Worm (Caenorhabditis elegans) whole organism, L4 larva: ENCODE results near the gene F19G12.3.
A peak's percentile ranks its signal among the peaks of the same experiment; 100 is the strongest.

Experiments used
- aha-1 ChIP-seq: fragments of 150-350 bp; peaks from one replicate; lab custom pipeline; 2014; ENCODE audit warnings: missing biosample characterization, missing genetic modification characterization
- ceh-20 ChIP-seq: fragments of 200-800 bp; sonication (Bioruptor generic); IDR thresholded peaks from 2 replicates; pipeline ENCODE4 v1.3.6; 2022; ENCODE audit warnings: missing genetic modification reagents, missing genetic modification characterization, missing compliant biosample characterization
- ceh-28 ChIP-seq: fragments of 150-350 bp; optimal IDR thresholded peaks from 2 replicates; lab custom pipeline; 2014; ENCODE audit warnings: missing biosample characterization, missing genetic modification reagents, missing genetic modification characterization
- daf-16 ChIP-seq, 3 experiments: sonication (generic microtip); optimal IDR thresholded peaks; 2 replicates each; lab custom pipeline; 2016 to 2017; ENCODE audit warnings: missing genetic modification characterization in 3 of 3, missing genetic modification reagents in 3 of 3, mild to moderate bottlenecking in 2 of 3, missing compliant biosample characterization in 2 of 3, missing biosample characterization in 1 of 3, moderate library complexity in 1 of 3
- daf-8 ChIP-seq: fragments of 200-800 bp; sonication (Bioruptor generic); IDR thresholded peaks from 2 replicates; pipeline ENCODE4 v1.3.6; 2022; ENCODE audit warnings: missing genetic modification characterization, missing compliant biosample characterization
- dmd-6 ChIP-seq: fragments of 200-800 bp; sonication (Bioruptor generic); IDR thresholded peaks from 2 replicates; pipeline ENCODE4 v1.3.6; 2022; ENCODE audit warnings: missing genetic modification reagents, missing genetic modification characterization, missing compliant biosample characterization
- dmd-9 ChIP-seq: fragments of 200-800 bp; sonication (Bioruptor generic); IDR thresholded peaks from 2 replicates; pipeline ENCODE4 v1.3.6; 2022; ENCODE audit warnings: missing genetic modification reagents, missing genetic modification characterization, missing compliant biosample characterization
- dve-1 ChIP-seq: sonication (generic microtip); optimal IDR thresholded peaks from 2 replicates; lab custom pipeline; 2017; ENCODE audit warnings: antibody characterized with exemption, mild to moderate bottlenecking, missing genetic modification characterization, missing compliant biosample characterization; ENCODE audit not compliant: insufficient read depth
- fkh-10 ChIP-seq: fragments of 150-350 bp; optimal IDR thresholded peaks from 2 replicates; lab custom pipeline; 2014; ENCODE audit warnings: missing biosample characterization, missing genetic modification reagents, missing genetic modification characterization
- gei-8 ChIP-seq: fragments of 200-800 bp; sonication (Bioruptor generic); optimal IDR thresholded peaks from 2 replicates; lab custom pipeline; 2018; ENCODE audit warnings: mild to moderate bottlenecking, missing genetic modification characterization, missing compliant biosample characterization
- hlh-11 ChIP-seq: fragments of 200-800 bp; sonication (Bioruptor generic); optimal IDR thresholded peaks from 2 replicates; lab custom pipeline; 2018; ENCODE audit warnings: mild to moderate bottlenecking, missing genetic modification characterization, missing compliant biosample characterization
- hlh-30 ChIP-seq: sonication (generic microtip); optimal IDR thresholded peaks from 2 replicates; lab custom pipeline; 2017; ENCODE audit warnings: antibody characterized with exemption, mild to moderate bottlenecking, missing genetic modification characterization, missing compliant biosample characterization; ENCODE audit not compliant: insufficient read depth
- hmg-1.1 ChIP-seq: fragments of 200-800 bp; sonication (Bioruptor generic); IDR thresholded peaks from 2 replicates; pipeline ENCODE4 v1.3.6; 2022; ENCODE audit warnings: missing genetic modification reagents, missing genetic modification characterization, missing compliant biosample characterization
- lim-7 ChIP-seq: fragments of 200-800 bp; sonication (Bioruptor generic); IDR thresholded peaks from 2 replicates; pipeline ENCODE4 v1.3.6; 2022; ENCODE audit warnings: missing genetic modification characterization, missing compliant biosample characterization
- lin-15B ChIP-seq: fragments of 150-350 bp; sonication (generic microtip); optimal IDR thresholded peaks from 3 replicates; lab custom pipeline; 2014; ENCODE audit warnings: missing biosample characterization, missing genetic modification characterization
- lin-29 ChIP-seq: fragments of 200-800 bp; sonication (Bioruptor generic); IDR thresholded peaks from 2 replicates; pipeline ENCODE4 v1.3.6; 2022; ENCODE audit warnings: missing genetic modification reagents, missing genetic modification characterization, missing compliant biosample characterization
- lin-38 ChIP-seq: fragments of 200-800 bp; sonication (Bioruptor generic); IDR thresholded peaks from 2 replicates; pipeline ENCODE4 v1.3.6; 2022; ENCODE audit warnings: missing genetic modification reagents, missing genetic modification characterization, missing compliant biosample characterization
- lsy-2 ChIP-seq, 2 experiments: fragments of 150-350 bp in 1 of 2; sonication (generic microtip) in 1 of 2; optimal IDR thresholded peaks; 2 replicates each; lab custom pipeline; 2014 to 2017; ENCODE audit warnings: missing biosample characterization in 2 of 2, missing genetic modification characterization in 2 of 2
- madf-5 ChIP-seq, 2 experiments: fragments of 200-800 bp; sonication (Bioruptor generic); IDR thresholded peaks; 2 replicates each; pipeline ENCODE4 v1.3.6; 2022; ENCODE audit warnings: missing compliant biosample characterization in 2 of 2, missing genetic modification characterization in 2 of 2
- mdl-1 ChIP-seq, 2 experiments: fragments of 150-350 bp in 1 of 2; sonication (generic microtip) in 1 of 2; optimal IDR thresholded peaks; 2 replicates each; lab custom pipeline; 2014 to 2017; ENCODE audit warnings: missing biosample characterization in 2 of 2, missing genetic modification characterization in 2 of 2
- mep-1 ChIP-seq: fragments of 150-350 bp; sonication (generic microtip); optimal IDR thresholded peaks from 3 replicates; lab custom pipeline; 2014; ENCODE audit warnings: missing biosample characterization, missing genetic modification characterization
- mes-2 ChIP-seq: sonication (generic microtip); optimal IDR thresholded peaks from 2 replicates; lab custom pipeline; 2016; ENCODE audit warnings: missing genotype, mild to moderate bottlenecking, missing genetic modification characterization, missing compliant biosample characterization; ENCODE audit not compliant: poor library complexity, severe bottlenecking
- mxl-2 ChIP-seq: fragments of 200-800 bp; sonication (Bioruptor generic); conservative IDR thresholded peaks from 2 replicates; pipeline ENCODE4 v1.3.6; 2022; ENCODE audit warnings: missing genetic modification reagents, missing genetic modification characterization, missing compliant biosample characterization
- mxl-3 ChIP-seq: fragments of 200-800 bp; sonication (Bioruptor generic); optimal IDR thresholded peaks from 2 replicates; lab custom pipeline; 2018; ENCODE audit warnings: mild to moderate bottlenecking, missing genetic modification characterization, missing compliant biosample characterization
- nhr-102 ChIP-seq: sonication (generic microtip); optimal IDR thresholded peaks from 2 replicates; lab custom pipeline; 2016; ENCODE audit warnings: mild to moderate bottlenecking, missing genetic modification characterization, moderate library complexity, missing compliant biosample characterization
- nhr-11 ChIP-seq: fragments of 150-350 bp; optimal IDR thresholded peaks from 2 replicates; lab custom pipeline; 2014; ENCODE audit warnings: missing biosample characterization, missing genetic modification characterization
- nhr-111 ChIP-seq: fragments of 200-800 bp; sonication (Bioruptor generic); optimal IDR thresholded peaks from 2 replicates; lab custom pipeline; 2018; ENCODE audit warnings: mild to moderate bottlenecking, missing genetic modification characterization, missing compliant biosample characterization
- nhr-28 ChIP-seq: fragments of 150-350 bp; optimal IDR thresholded peaks from 2 replicates; lab custom pipeline; 2014; ENCODE audit warnings: missing biosample characterization, missing genetic modification characterization
- nhr-48 ChIP-seq: sonication (generic microtip); optimal IDR thresholded peaks from 2 replicates; lab custom pipeline; 2016; ENCODE audit warnings: mild to moderate bottlenecking, missing genetic modification characterization, missing compliant biosample characterization
- nhr-6 ChIP-seq: fragments of 150-350 bp; optimal IDR thresholded peaks from 2 replicates; lab custom pipeline; 2014; ENCODE audit warnings: missing biosample characterization, missing genetic modification characterization
- rbr-2 ChIP-seq: sonication (generic microtip); optimal IDR thresholded peaks from 2 replicates; lab custom pipeline; 2016; ENCODE audit warnings: missing genotype, missing genetic modification characterization, missing compliant biosample characterization
- saeg-2 ChIP-seq: fragments of 200-800 bp; sonication (Bioruptor generic); IDR thresholded peaks from 2 replicates; pipeline ENCODE4 v1.3.6; 2022; ENCODE audit warnings: missing genetic modification reagents, missing genetic modification characterization, missing compliant biosample characterization
- sdz-12 ChIP-seq: fragments of 200-800 bp; sonication (Bioruptor generic); optimal IDR thresholded peaks from 2 replicates; lab custom pipeline; 2018; ENCODE audit warnings: mild to moderate bottlenecking, missing genetic modification characterization, missing compliant biosample characterization
- skn-1 ChIP-seq: fragments of 150-350 bp; optimal IDR thresholded peaks from 2 replicates; lab custom pipeline; 2014; ENCODE audit warnings: missing biosample characterization, missing genetic modification characterization
- tra-1 ChIP-seq: fragments of 200-800 bp; sonication (Bioruptor generic); IDR thresholded peaks from 2 replicates; pipeline ENCODE4 v1.3.6; 2022; ENCODE audit warnings: missing genetic modification reagents, missing genetic modification characterization, missing compliant biosample characterization
- unc-62 ChIP-seq, 3 experiments: fragments of 150-350 bp in 1 of 3; sonication (generic microtip); optimal IDR thresholded peaks in 2 of 3; peaks in 1 of 3; 1 replicate in 1 of 3; 2 replicates in 2 of 3; lab custom pipeline; 2014 to 2017; ENCODE audit warnings: missing biosample characterization in 3 of 3, missing genetic modification characterization in 3 of 3, missing genetic modification reagents in 3 of 3, missing genotype in 1 of 3
- zip-2 ChIP-seq: fragments of 150-350 bp; optimal IDR thresholded peaks from 2 replicates; lab custom pipeline; 2014; ENCODE audit warnings: missing biosample characterization, missing genetic modification characterization
- ztf-11 ChIP-seq: fragments of 150-350 bp; optimal IDR thresholded peaks from 2 replicates; lab custom pipeline; 2014; ENCODE audit warnings: missing biosample characterization, missing genetic modification characterization

F19G12.3 gene

DNA sequence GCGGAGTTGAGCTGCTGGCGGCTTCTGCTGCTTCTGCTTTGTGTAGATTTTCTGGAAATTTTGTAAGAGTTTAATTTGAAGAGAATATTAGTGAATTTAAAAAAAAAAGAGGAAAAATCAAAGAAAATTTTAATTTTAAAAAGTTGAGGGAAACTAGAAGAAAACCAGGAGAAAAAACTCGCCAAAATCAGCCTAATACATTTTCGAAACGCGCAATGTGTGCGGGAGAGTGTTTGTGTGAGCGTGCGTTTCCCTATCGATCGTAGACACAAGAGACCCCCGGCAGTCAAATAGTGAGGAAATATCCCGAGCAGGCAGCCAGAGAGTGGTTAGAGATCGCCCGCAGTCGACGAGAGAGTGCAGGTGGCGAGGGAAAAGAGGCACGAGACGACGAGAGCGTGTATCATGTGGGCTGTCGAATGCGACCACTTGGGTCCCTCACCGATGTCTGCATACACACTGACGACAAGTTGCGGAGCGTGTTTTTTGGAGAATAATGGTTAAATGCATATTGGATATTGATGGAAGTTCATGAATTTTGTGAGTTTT lies 22.1 kb downstream of the F19G12.3 start, which contains the start of gene zfp-3 (continued):
- TF ChIP-seq dmd-9 (peak; percentile 77), skn-1 (tag; lab: Kevin White, UChicago) (peak; percentile 6), gei-8 (peak; percentile 39), ceh-28 (tag; lab: Kevin White, UChicago) (peak; percentile 72), ztf-11 (tag; lab: Kevin White, UChicago) (no peak), sdz-12 (GFP tag; lab: Kevin White, UChicago) (no peak), mes-2 (tag; lab: Kevin White, UChicago) (peak; percentile 86), rbr-2 (tag; lab: Kevin White, UChicago) (peak; percentile 95)
- TF ChIP-seq, all 104 proteins: peak for 67

DNA sequence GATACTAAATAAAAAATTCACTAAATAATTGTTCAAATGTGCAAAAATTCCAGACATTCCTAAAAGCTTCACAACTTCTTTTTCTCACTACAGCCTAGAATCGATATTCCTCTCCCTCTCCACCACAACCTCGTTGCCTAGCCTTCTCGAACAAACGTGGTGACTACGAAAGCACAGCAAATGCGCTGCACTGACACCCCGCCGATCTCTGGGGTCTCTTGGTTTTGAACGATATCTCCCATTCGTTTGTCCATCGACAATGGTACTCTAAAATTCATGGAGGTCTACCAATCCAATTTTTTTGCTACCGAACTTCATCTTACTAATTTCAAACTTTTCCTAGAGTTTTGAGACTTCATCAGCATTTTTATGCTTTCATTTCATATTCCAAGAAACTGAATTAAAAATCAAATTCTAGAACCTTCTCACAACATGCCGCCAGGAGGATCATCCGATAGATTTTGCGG lies 25.8 kb downstream of the F19G12.3 start, which contains the start of gene W05H7.1:
Gene W05H7.1 (plus strand): TSS at position 417 of the 467 bp plus-strand sequence.
- TF ChIP-seq daf-8 (GFP tag; lab: Robert Waterston, UW) (no peak), nhr-102 (tag; lab: Kevin White, UChicago) (no peak), lin-38 (peak; percentile 38), mep-1 (tag; lab: Kevin White, UChicago) (peak; percentile 62), fkh-10 (peak; percentile 4), gei-8 (no peak), nhr-28 (tag; lab: Kevin White, UChicago) (peak; percentile 41), nhr-11 (tag; lab: Kevin White, UChicago) (peak; percentile 22), hmg-1.1 (GFP tag; lab: Robert Waterston, UW) (peak; percentile 61), tra-1 (GFP tag; lab: Robert Waterston, UW) (no peak), dve-1 (tag; lab: Kevin White, UChicago) (peak; percentile 59), lin-29 (GFP tag; lab: Robert Waterston, UW) (no peak), mes-2 (tag; lab: Kevin White, UChicago) (peak; percentile 55), mxl-2 (GFP tag; lab: Robert Waterston, UW) (no peak), mxl-3 (GFP tag; lab: Kevin White, UChicago) (peak; percentile 56), lin-15B (tag; lab: Kevin White, UChicago) (no peak), ceh-28 (tag; lab: Kevin White, UChicago) (no peak), madf-5 (GFP tag; IDR thresholded peaks at IDR 0.05; lab: Robert Waterston, UW) (no peak), hlh-30 (tag; lab: Kevin White, UChicago) (peak; percentile 57), nhr-111 (GFP tag; lab: Kevin White, UChicago) (no peak), lsy-2 (tag; optimal IDR thresholded peaks at IDR 0.05; lab: Kevin White, UChicago) (peak in 1 of 2 experiments; percentile 56), daf-16 (GFP tag; optimal IDR thresholded peaks at IDR 0.05; lab: Kevin White, UChicago) (no peak), daf-16 (tag; optimal IDR thresholded peaks at IDR 0.05; lab: Kevin White, UChicago) (peak; percentile 14), hlh-11 (tag; lab: Kevin White, UChicago) (peak; percentile 9), dmd-6 (no peak), saeg-2 (GFP tag; lab: Robert Waterston, UW) (no peak), nhr-6 (peak; percentile 54), zip-2 (tag; lab: Kevin White, UChicago) (no peak), unc-62 (GFP tag; optimal IDR thresholded peaks at IDR 0.05 in 1 of 2; lab: Kevin White, UChicago) (peak in 1 of 2 experiments; percentile 98), unc-62 (tag; optimal IDR thresholded peaks at IDR 0.05; lab: Kevin White, UChicago) (no peak), ceh-20 (GFP tag; lab: Robert Waterston, UW) (no peak), rbr-2 (tag; lab: Kevin White, UChicago) (no peak), nhr-48 (tag; lab: Kevin White, UChicago) (no peak), mdl-1 (tag; optimal IDR thresholded peaks at IDR 0.05; lab: Kevin White, UChicago) (peak in 1 of 2 experiments; percentile 18), aha-1 (peak; percentile 94), lim-7 (GFP tag; lab: Robert Waterston, UW) (no peak)
- TF ChIP-seq, all 104 proteins: peak for 17
